Worm (Caenorhabditis elegans) whole organism, L3 larva: ENCODE data around the gene ZK1307.7.
A peak's percentile ranks its signal among the peaks of the same experiment; 100 is the strongest.

ENCODE experiments used
- R02D3.7 ChIP-seq: fragments of 150-350 bp; optimal IDR thresholded peaks from 2 replicates; lab custom pipeline; 2014; ENCODE audit warnings: missing biosample characterization, missing genetic modification characterization
- aly-2 ChIP-seq: fragments of 150-350 bp; optimal IDR thresholded peaks from 2 replicates; lab custom pipeline; 2014; ENCODE audit warnings: missing biosample characterization, missing genetic modification characterization
- ama-1 ChIP-seq: fragments of 150-350 bp; optimal IDR thresholded peaks from 2 replicates; lab custom pipeline; 2018
- ceh-16 ChIP-seq: sonication (generic microtip); optimal IDR thresholded peaks from 2 replicates; lab custom pipeline; 2017; ENCODE audit warnings: missing biosample characterization, missing genetic modification characterization
- ceh-28 ChIP-seq: fragments of 150-350 bp; optimal IDR thresholded peaks from 2 replicates; lab custom pipeline; 2014; ENCODE audit warnings: missing biosample characterization, missing genetic modification reagents, missing genetic modification characterization
- ceh-82 ChIP-seq: fragments of 150-350 bp; optimal IDR thresholded peaks from 2 replicates; lab custom pipeline; 2014; ENCODE audit warnings: missing biosample characterization, missing genetic modification characterization
- ceh-9 ChIP-seq: sonication (generic microtip); optimal IDR thresholded peaks from 2 replicates; lab custom pipeline; 2018; ENCODE audit warnings: missing biosample characterization, missing genetic modification characterization
- daf-12 ChIP-seq: fragments of 150-350 bp; optimal IDR thresholded peaks from 2 replicates; lab custom pipeline; 2014; ENCODE audit warnings: missing biosample characterization, missing genetic modification reagents, missing genetic modification characterization
- egl-5 ChIP-seq: fragments of 150-350 bp; optimal IDR thresholded peaks from 2 replicates; lab custom pipeline; 2017; ENCODE audit warnings: missing biosample characterization, missing genetic modification reagents, missing genetic modification characterization, inconsistent platforms
- elt-2 ChIP-seq: sonication (generic microtip); optimal IDR thresholded peaks from 2 replicates; lab custom pipeline; 2016; ENCODE audit warnings: missing genetic modification reagents, mild to moderate bottlenecking, missing genetic modification characterization, missing compliant biosample characterization
- elt-3 ChIP-seq, 3 experiments: fragments of 150-350 bp in 1 of 3; sonication (generic microtip) in 2 of 3; optimal IDR thresholded peaks; 2 replicates in 2 of 3; 4 replicates in 1 of 3; lab custom pipeline; 2014 to 2017; ENCODE audit warnings: missing biosample characterization in 3 of 3, missing genetic modification characterization in 3 of 3
- fkh-10 ChIP-seq: sonication (generic microtip); optimal IDR thresholded peaks from 2 replicates; lab custom pipeline; 2017; ENCODE audit warnings: missing biosample characterization, missing genetic modification reagents, missing genetic modification characterization
- fkh-2 ChIP-seq: fragments of 150-350 bp; optimal IDR thresholded peaks from 2 replicates; lab custom pipeline; 2014; ENCODE audit warnings: missing biosample characterization, missing genetic modification reagents, missing genetic modification characterization
- fos-1 ChIP-seq: fragments of 150-350 bp; optimal IDR thresholded peaks from 2 replicates; lab custom pipeline; 2014; ENCODE audit warnings: missing biosample characterization, missing genetic modification characterization
- hmg-11 ChIP-seq: sonication (generic microtip); optimal IDR thresholded peaks from 2 replicates; lab custom pipeline; 2016; ENCODE audit warnings: missing genetic modification characterization, missing compliant biosample characterization
- jun-1 ChIP-seq: fragments of 150-350 bp; optimal IDR thresholded peaks from 2 replicates; lab custom pipeline; 2014; ENCODE audit warnings: missing biosample characterization, missing genetic modification reagents, missing genetic modification characterization
- lin-15B ChIP-seq: fragments of 150-350 bp; optimal IDR thresholded peaks from 2 replicates; lab custom pipeline; 2014; ENCODE audit warnings: missing biosample characterization, missing genetic modification characterization
- lin-39 ChIP-seq: fragments of 150-350 bp; optimal IDR thresholded peaks from 2 replicates; lab custom pipeline; 2018; ENCODE audit warnings: missing biosample characterization, missing genetic modification reagents, missing genetic modification characterization
- lsy-12 ChIP-seq: sonication (generic microtip); optimal IDR thresholded peaks from 2 replicates; lab custom pipeline; 2016; ENCODE audit warnings: mild to moderate bottlenecking, missing genetic modification characterization, missing compliant biosample characterization
- mdl-1 ChIP-seq: fragments of 150-350 bp; optimal IDR thresholded peaks from 2 replicates; lab custom pipeline; 2014; ENCODE audit warnings: missing biosample characterization, missing genetic modification characterization
- mml-1 ChIP-seq: fragments of 150-350 bp; sonication (generic microtip); optimal IDR thresholded peaks from 3 replicates; lab custom pipeline; 2014; ENCODE audit warnings: missing biosample characterization, missing genetic modification characterization
- nfya-1 ChIP-seq: sonication (generic microtip); optimal IDR thresholded peaks from 2 replicates; lab custom pipeline; 2017; ENCODE audit warnings: missing genetic modification characterization, mild to moderate bottlenecking, missing compliant biosample characterization, antibody characterized with exemption, moderate library complexity; ENCODE audit not compliant: insufficient read depth
- nhr-11 ChIP-seq: fragments of 150-350 bp; optimal IDR thresholded peaks from 2 replicates; lab custom pipeline; 2014; ENCODE audit warnings: missing biosample characterization, missing genetic modification characterization
- nhr-12 ChIP-seq: fragments of 150-350 bp; optimal IDR thresholded peaks from 2 replicates; lab custom pipeline; 2014; ENCODE audit warnings: missing biosample characterization, missing genetic modification characterization
- nhr-23 ChIP-seq: fragments of 150-350 bp; optimal IDR thresholded peaks from 2 replicates; lab custom pipeline; 2014; ENCODE audit warnings: missing biosample characterization, missing genetic modification reagents, missing genetic modification characterization
- nhr-25 ChIP-seq: sonication (generic microtip); optimal IDR thresholded peaks from 2 replicates; lab custom pipeline; 2017; ENCODE audit warnings: missing biosample characterization, missing genetic modification characterization
- nhr-43 ChIP-seq: sonication (generic microtip); optimal IDR thresholded peaks from 2 replicates; lab custom pipeline; 2016; ENCODE audit warnings: mild to moderate bottlenecking, missing genetic modification characterization, missing compliant biosample characterization; ENCODE audit not compliant: poor library complexity, severe bottlenecking
- nhr-67 ChIP-seq: fragments of 150-350 bp; optimal IDR thresholded peaks from 2 replicates; lab custom pipeline; 2014; ENCODE audit warnings: missing biosample characterization, missing genetic modification characterization
- pha-4 ChIP-seq: fragments of 150-350 bp; optimal IDR thresholded peaks from 2 replicates; lab custom pipeline; 2014; ENCODE audit warnings: missing biosample characterization, missing genetic modification reagents, missing genetic modification characterization
- pqm-1 ChIP-seq: fragments of 150-350 bp; optimal IDR thresholded peaks from 2 replicates; lab custom pipeline; 2017; ENCODE audit warnings: missing biosample characterization, missing genetic modification characterization, inconsistent platforms
- sea-2 ChIP-seq: fragments of 150-350 bp; sonication (generic microtip); optimal IDR thresholded peaks from 4 replicates; lab custom pipeline; 2014; ENCODE audit warnings: missing biosample characterization, missing genetic modification reagents, missing genetic modification characterization
- skn-1 ChIP-seq: fragments of 150-350 bp; optimal IDR thresholded peaks from 2 replicates; lab custom pipeline; 2014; ENCODE audit warnings: missing biosample characterization, missing genetic modification characterization
- tbx-2 ChIP-seq: sonication (generic microtip); optimal IDR thresholded peaks from 2 replicates; lab custom pipeline; 2016; ENCODE audit warnings: mild to moderate bottlenecking, missing genetic modification characterization, missing compliant biosample characterization
- unc-39 ChIP-seq: sonication (generic microtip); optimal IDR thresholded peaks from 4 replicates; lab custom pipeline; 2017; ENCODE audit warnings: missing biosample characterization, missing genetic modification characterization
- zag-1 ChIP-seq: fragments of 150-350 bp; optimal IDR thresholded peaks from 2 replicates; lab custom pipeline; 2014; ENCODE audit warnings: missing biosample characterization, missing genetic modification characterization
- ztf-4 ChIP-seq: fragments of 150-350 bp; optimal IDR thresholded peaks from 2 replicates; lab custom pipeline; 2014; ENCODE audit warnings: missing biosample characterization, missing genetic modification characterization

ZK1307.7 gene

ce11 chrII:9614728-9615127 is 21.7 kb upstream of the ZK1307.7 start, which contains the start of gene hlh-6:
Gene hlh-6 (minus strand): TSS chrII:9614828.
- TF ChIP-seq jun-1 (tag; lab: Kevin White, UChicago): no peak
- no peak for TF ChIP-seq hmg-11
- TF ChIP-seq zag-1 (tag; lab: Kevin White, UChicago): no peak
- no peak for TF ChIP-seq ceh-16 (tag; lab: Kevin White, UChicago)
- TF ChIP-seq nhr-25: no peak
- no peak for TF ChIP-seq nhr-11 (tag; lab: Kevin White, UChicago)
- no peak for TF ChIP-seq skn-1
- no peak for TF ChIP-seq nhr-23 (tag; lab: Kevin White, UChicago)
- no peak for TF ChIP-seq aly-2
- no peak for TF ChIP-seq nfya-1 (tag; lab: Kevin White, UChicago)
- no peak for TF ChIP-seq lsy-12 (tag; lab: Kevin White, UChicago)
- no peak for TF ChIP-seq egl-5
- no peak for TF ChIP-seq unc-39
- no peak for TF ChIP-seq pha-4 (tag; lab: Kevin White, UChicago)
- TF ChIP-seq elt-2 (tag; lab: Kevin White, UChicago): no peak
- TF ChIP-seq lin-15B (tag; lab: Kevin White, UChicago): no peak

DNA sequence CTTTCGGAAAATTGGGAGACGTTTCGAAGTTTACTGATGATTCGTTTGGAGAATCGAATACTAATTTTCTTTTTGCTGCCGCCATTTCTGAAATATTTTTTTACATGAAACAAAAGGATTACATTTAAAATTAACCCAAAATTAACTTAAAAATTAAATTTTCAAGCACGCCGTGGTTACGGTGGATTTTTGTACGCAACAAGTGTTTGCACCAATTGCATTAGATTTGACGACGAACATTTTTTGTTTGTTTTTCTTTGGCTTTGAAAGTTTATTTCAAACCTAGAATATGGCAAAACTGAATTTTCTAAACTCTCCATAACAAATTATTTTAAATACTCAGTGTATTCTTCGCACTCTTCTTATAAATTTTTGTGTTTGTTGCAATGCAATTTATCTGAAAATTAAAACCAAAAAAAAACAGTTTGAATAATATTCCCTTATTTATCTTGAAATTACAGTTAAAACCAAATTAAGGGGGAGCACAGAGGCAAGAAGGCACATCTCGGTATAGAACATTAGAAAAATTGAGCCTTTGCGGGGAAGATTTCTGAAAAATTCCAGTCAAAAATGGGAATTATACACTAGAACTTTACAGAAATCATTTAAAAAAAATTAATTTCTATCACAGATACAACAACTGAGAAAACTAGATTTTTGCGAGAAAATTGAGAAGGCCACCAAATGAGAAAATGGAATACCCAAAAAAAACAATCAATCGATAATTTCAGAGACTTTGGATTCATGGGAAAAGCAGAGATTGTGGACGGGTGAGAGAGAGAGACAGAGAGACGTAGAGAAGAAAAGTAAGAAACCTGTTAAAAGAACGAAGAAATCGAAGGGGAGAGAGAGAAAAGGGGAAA is 19.1 kb upstream of the ZK1307.7 start, which contains the start of gene hal-3:
TSS of gene hal-3 (minus strand) at position 87 of the 863 bp plus-strand sequence.
- TF ChIP-seq lin-15B (tag; lab: Kevin White, UChicago): no peak
- TF ChIP-seq aly-2: no peak
- TF ChIP-seq ceh-16 (tag; lab: Kevin White, UChicago): no peak
- no peak for TF ChIP-seq nhr-12 (tag; lab: Kevin White, UChicago)
- no peak for TF ChIP-seq tbx-2 (tag; lab: Kevin White, UChicago)
- no peak for TF ChIP-seq sea-2 (GFP tag; lab: Kevin White, UChicago)
- no peak for TF ChIP-seq ceh-82 (tag; lab: Kevin White, UChicago)
- no peak for TF ChIP-seq fos-1 (tag; lab: Kevin White, UChicago)
- peak; percentile 74 for TF ChIP-seq ceh-28 (tag; lab: Kevin White, UChicago)
- TF ChIP-seq lsy-12 (tag; lab: Kevin White, UChicago): no peak
- no peak for TF ChIP-seq skn-1
- TF ChIP-seq daf-12: peak; percentile 14
- TF ChIP-seq nhr-25: no peak
- no peak for TF ChIP-seq pha-4 (tag; lab: Kevin White, UChicago)
- no peak for TF ChIP-seq hmg-11
- no peak for TF ChIP-seq fkh-10
- no peak for TF ChIP-seq ceh-9 (tag; lab: Kevin White, UChicago)
- peak; percentile 35 for TF ChIP-seq jun-1 (tag; lab: Kevin White, UChicago)
- no peak for TF ChIP-seq ztf-4 (tag; lab: Kevin White, UChicago)
- TF ChIP-seq nhr-11 (tag; lab: Kevin White, UChicago): no peak
- no peak for TF ChIP-seq pqm-1
- peak; percentile 41 for TF ChIP-seq ama-1 (lab: Kevin White, UChicago)
- no peak for TF ChIP-seq elt-3 (tag; optimal IDR thresholded peaks at IDR 0.05; lab: Kevin White, UChicago)
- no peak for TF ChIP-seq R02D3.7 (tag; lab: Kevin White, UChicago)
- TF ChIP-seq fkh-2 (tag; lab: Kevin White, UChicago): no peak
- no peak for TF ChIP-seq nhr-43 (tag; lab: Kevin White, UChicago)
- TF ChIP-seq mml-1 (tag; lab: Kevin White, UChicago): no peak
- no peak for TF ChIP-seq mdl-1 (tag; lab: Kevin White, UChicago)
- TF ChIP-seq nhr-67 (tag; lab: Kevin White, UChicago): no peak
- TF ChIP-seq lin-39: no peak
- TF ChIP-seq nfya-1 (tag; lab: Kevin White, UChicago): peak; percentile 34

DNA sequence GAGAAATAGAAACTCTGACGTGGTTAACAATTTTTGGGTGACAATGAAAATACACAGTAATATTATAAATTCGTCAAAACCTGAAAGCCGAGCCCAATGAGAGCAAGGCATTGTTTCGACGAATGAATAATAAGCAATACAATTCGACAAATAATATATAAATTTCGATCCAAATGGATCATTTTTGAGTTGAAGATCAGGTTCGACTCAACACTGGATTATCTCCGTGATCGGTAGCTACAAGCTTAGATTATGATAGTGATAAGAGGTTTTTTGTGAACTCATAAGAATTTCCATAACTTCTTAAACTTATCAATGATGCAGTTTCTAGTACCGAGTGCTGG is 18.5 kb upstream of the ZK1307.7 start:
- peak; percentile 10 for TF ChIP-seq elt-2 (tag; lab: Kevin White, UChicago)
- peak; percentile 69 for TF ChIP-seq nhr-43 (tag; lab: Kevin White, UChicago)
- peak; percentile 11 for TF ChIP-seq R02D3.7 (tag; lab: Kevin White, UChicago)
- TF ChIP-seq lin-15B (tag; lab: Kevin White, UChicago): no peak
